Worm (Caenorhabditis elegans): ENCODE measurements around the gene F09E5.12.

Gene F09E5.12

ce11 chrII:5333729-5334255, 36.7 kb downstream of the F09E5.12 start:
- peak; percentile 53 for TF ChIP-seq fos-1 (tag; optimal IDR thresholded peaks at IDR 0.05)
- no peak for TF ChIP-seq ZK546.5 (tag; optimal IDR thresholded peaks at IDR 0.05)
- no peak for TF ChIP-seq ceh-82 (tag; optimal IDR thresholded peaks at IDR 0.05)
- no peak for TF ChIP-seq peb-1 (tag; optimal IDR thresholded peaks at IDR 0.05)
- TF ChIP-seq mdl-1 (tag; optimal IDR thresholded peaks at IDR 0.05) = no peak
- TF ChIP-seq ztf-11 (tag; optimal IDR thresholded peaks at IDR 0.05) = no peak
- TF ChIP-seq lin-11 (tag; optimal IDR thresholded peaks at IDR 0.05) = no peak
- TF ChIP-seq nhr-237 (tag; optimal IDR thresholded peaks at IDR 0.05) = no peak
- TF ChIP-seq unc-39 (tag; optimal IDR thresholded peaks at IDR 0.05) = no peak
- TF ChIP-seq nhr-6 (tag; optimal IDR thresholded peaks at IDR 0.05) = no peak
- TF ChIP-seq nhr-23 (tag; optimal IDR thresholded peaks at IDR 0.05) = no peak
- TF ChIP-seq nhr-11 (tag; optimal IDR thresholded peaks at IDR 0.05) = no peak
- TF ChIP-seq nhr-77 (tag; optimal IDR thresholded peaks at IDR 0.05) = no peak
- TF ChIP-seq nhr-129 (tag; optimal IDR thresholded peaks at IDR 0.05) = no peak
- peak; percentile 19 for TF ChIP-seq nhr-21 (tag; optimal IDR thresholded peaks at IDR 0.05)
- TF ChIP-seq sma-9 (GFP tag; optimal IDR thresholded peaks at IDR 0.05) = peak; percentile 6
- no peak for TF ChIP-seq sma-9 (tag; optimal IDR thresholded peaks at IDR 0.05)

ce11 chrII:5332345-5333124, 38.0 kb downstream of the F09E5.12 start:
- no peak for TF ChIP-seq ztf-11 (tag; optimal IDR thresholded peaks at IDR 0.05)
- TF ChIP-seq elt-1 (tag; optimal IDR thresholded peaks at IDR 0.05) = no peak
- TF ChIP-seq fos-1 (tag; optimal IDR thresholded peaks at IDR 0.05) = peak; percentile 37
- no peak for TF ChIP-seq zag-1 (tag; optimal IDR thresholded peaks at IDR 0.05)
- TF ChIP-seq elt-3 (tag; optimal IDR thresholded peaks at IDR 0.05) = no peak
- no peak for TF ChIP-seq snpc-4 (tag; optimal IDR thresholded peaks at IDR 0.05)
- TF ChIP-seq nhr-21 (tag; optimal IDR thresholded peaks at IDR 0.05) = peak; percentile 15
- no peak for TF ChIP-seq lin-39 (tag; optimal IDR thresholded peaks at IDR 0.05)
- no peak for TF ChIP-seq nhr-237 (tag; optimal IDR thresholded peaks at IDR 0.05)
- no peak for TF ChIP-seq nhr-25 (tag; optimal IDR thresholded peaks at IDR 0.05)
- peak; percentile 53 for TF ChIP-seq sma-9 (GFP tag; optimal IDR thresholded peaks at IDR 0.05)
- TF ChIP-seq sma-9 (tag; optimal IDR thresholded peaks at IDR 0.05) = no peak
- TF ChIP-seq ZK546.5 (tag; optimal IDR thresholded peaks at IDR 0.05) = no peak
- TF ChIP-seq crh-2 (tag; optimal IDR thresholded peaks at IDR 0.05) = no peak
- TF ChIP-seq mdl-1 (tag; optimal IDR thresholded peaks at IDR 0.05) = no peak
- no peak for TF ChIP-seq lin-13 (GFP tag; optimal IDR thresholded peaks at IDR 0.05)

- TF ChIP-seq sma-3 (GFP tag; optimal IDR thresholded peaks at IDR 0.05) (peak; percentile 5), F13H6.1 (tag; optimal IDR thresholded peaks at IDR 0.05) (peak; percentile 43), sma-9 (GFP tag; optimal IDR thresholded peaks at IDR 0.05) (peak; percentile 13), sma-9 (tag; optimal IDR thresholded peaks at IDR 0.05) (no peak), nhr-77 (tag; optimal IDR thresholded peaks at IDR 0.05) (no peak), nhr-21 (tag; optimal IDR thresholded peaks at IDR 0.05) (no peak), C34F6.9 (tag; optimal IDR thresholded peaks at IDR 0.05) (no peak), mdl-1 (tag; optimal IDR thresholded peaks at IDR 0.05) (no peak), ztf-4 (tag; optimal IDR thresholded peaks at IDR 0.05) (no peak), dmd-4 (tag; optimal IDR thresholded peaks at IDR 0.05) (no peak), nhr-12 (tag; optimal IDR thresholded peaks at IDR 0.05) (no peak), nhr-10 (tag; optimal IDR thresholded peaks at IDR 0.05) (no peak), crh-2 (tag; optimal IDR thresholded peaks at IDR 0.05) (no peak), mab-5 (tag; optimal IDR thresholded peaks at IDR 0.05) (no peak), nhr-129 (tag; optimal IDR thresholded peaks at IDR 0.05) (peak; percentile 11), snpc-4 (tag; optimal IDR thresholded peaks at IDR 0.05) (no peak), mbf-1 (tag; optimal IDR thresholded peaks at IDR 0.05) (no peak), elt-1 (tag; optimal IDR thresholded peaks at IDR 0.05) (no peak), egl-27 (tag; optimal IDR thresholded peaks at IDR 0.05) (no peak), ama-1 (optimal IDR thresholded peaks at IDR 0.05) (peak; percentile 2), fos-1 (tag; optimal IDR thresholded peaks at IDR 0.05) (peak; percentile 58), ztf-11 (tag; optimal IDR thresholded peaks at IDR 0.05) (no peak), skn-1 (tag; optimal IDR thresholded peaks at IDR 0.05) (no peak), unc-62 (GFP tag; optimal IDR thresholded peaks at IDR 0.05) (no peak), lsy-2 (tag; optimal IDR thresholded peaks at IDR 0.05) (no peak)
Observed at ce11 chrII:5331677-5332303, 38.8 kb downstream of the F09E5.12 start.

All from whole organism, L2 larva.